Worm (Caenorhabditis elegans) whole organism, L4 larva: ENCODE measurements around the gene fbxa-105.
"Not testable (repeated sequence)": the region's sequence is repeated elsewhere in the genome, so short reads cannot be mapped to it uniquely, and the experiment has no call there.

ENCODE experiments used
- F44E2.7 ChIP-seq: fragments of 200-800 bp; sonication (Bioruptor generic); IDR thresholded peaks from 2 replicates; pipeline ENCODE4 v2.1.2; 2022; ENCODE audit warnings: missing genetic modification characterization, missing compliant biosample characterization
- T26A8.4 ChIP-seq: fragments of 200-800 bp; sonication (Bioruptor generic); IDR thresholded peaks from 2 replicates; pipeline ENCODE4 v1.3.6; 2022; ENCODE audit warnings: missing genetic modification characterization, missing compliant biosample characterization
- Y105C5A.15 ChIP-seq: fragments of 200-800 bp; sonication (Bioruptor generic); IDR thresholded peaks from 2 replicates; pipeline ENCODE4 v1.3.6; 2022; ENCODE audit warnings: missing genetic modification characterization, missing compliant biosample characterization
- ZK337.2 ChIP-seq: fragments of 200-800 bp; sonication (Bioruptor generic); IDR thresholded peaks from 2 replicates; pipeline ENCODE4 v1.3.6; 2022; ENCODE audit warnings: missing genetic modification reagents, missing genetic modification characterization, missing compliant biosample characterization
- aha-1 ChIP-seq: fragments of 150-350 bp; peaks from one replicate; lab custom pipeline; 2014; ENCODE audit warnings: missing biosample characterization, missing genetic modification characterization
- aly-2 ChIP-seq: sonication (generic microtip); optimal IDR thresholded peaks from 2 replicates; lab custom pipeline; 2018; ENCODE audit warnings: missing biosample characterization, missing genetic modification characterization
- ama-1 ChIP-seq: fragments of 150-350 bp; optimal IDR thresholded peaks from 2 replicates; lab custom pipeline; 2014; ENCODE audit warnings: inconsistent platforms, mixed read lengths
- cey-2 ChIP-seq: sonication (generic microtip); optimal IDR thresholded peaks from 3 replicates; lab custom pipeline; 2017; ENCODE audit warnings: missing genetic modification characterization, mild to moderate bottlenecking, missing compliant biosample characterization, antibody characterized with exemption, borderline replicate concordance; ENCODE audit not compliant: insufficient read depth
- egl-43 ChIP-seq: fragments of 200-800 bp; sonication (Bioruptor generic); IDR thresholded peaks from 2 replicates; pipeline ENCODE4 v1.3.6; 2022; ENCODE audit warnings: missing genetic modification reagents, missing genetic modification characterization, missing compliant biosample characterization
- hmg-1.1 ChIP-seq: fragments of 200-800 bp; sonication (Bioruptor generic); IDR thresholded peaks from 2 replicates; pipeline ENCODE4 v1.3.6; 2022; ENCODE audit warnings: missing genetic modification reagents, missing genetic modification characterization, missing compliant biosample characterization
- jun-1 ChIP-seq: fragments of 150-350 bp; optimal IDR thresholded peaks from 2 replicates; lab custom pipeline; 2014; ENCODE audit warnings: missing biosample characterization, missing genetic modification reagents, missing genetic modification characterization
- lin-38 ChIP-seq: fragments of 200-800 bp; sonication (Bioruptor generic); IDR thresholded peaks from 2 replicates; pipeline ENCODE4 v1.3.6; 2022; ENCODE audit warnings: missing genetic modification reagents, missing genetic modification characterization, missing compliant biosample characterization
- lsy-2 ChIP-seq, 2 experiments: fragments of 150-350 bp in 1 of 2; sonication (generic microtip) in 1 of 2; optimal IDR thresholded peaks; 2 replicates each; lab custom pipeline; 2014 to 2017; ENCODE audit warnings: missing biosample characterization in 2 of 2, missing genetic modification characterization in 2 of 2
- madf-5 ChIP-seq, 2 experiments: fragments of 200-800 bp; sonication (Bioruptor generic); IDR thresholded peaks; 2 replicates each; pipeline ENCODE4 v1.3.6; 2022; ENCODE audit warnings: missing compliant biosample characterization in 2 of 2, missing genetic modification characterization in 2 of 2
- mes-2 ChIP-seq: sonication (generic microtip); optimal IDR thresholded peaks from 2 replicates; lab custom pipeline; 2016; ENCODE audit warnings: missing genotype, mild to moderate bottlenecking, missing genetic modification characterization, missing compliant biosample characterization; ENCODE audit not compliant: poor library complexity, severe bottlenecking
- nhr-102 ChIP-seq: sonication (generic microtip); optimal IDR thresholded peaks from 2 replicates; lab custom pipeline; 2016; ENCODE audit warnings: mild to moderate bottlenecking, missing genetic modification characterization, moderate library complexity, missing compliant biosample characterization
- nhr-11 ChIP-seq: fragments of 150-350 bp; optimal IDR thresholded peaks from 2 replicates; lab custom pipeline; 2014; ENCODE audit warnings: missing biosample characterization, missing genetic modification characterization
- nhr-237 ChIP-seq: sonication (generic microtip); optimal IDR thresholded peaks from 2 replicates; lab custom pipeline; 2017; ENCODE audit warnings: missing biosample characterization, missing genetic modification characterization
- nhr-76 ChIP-seq: fragments of 150-350 bp; optimal IDR thresholded peaks from 2 replicates; lab custom pipeline; 2014; ENCODE audit warnings: missing biosample characterization, missing genetic modification characterization
- nhr-77 ChIP-seq: fragments of 150-350 bp; optimal IDR thresholded peaks from 2 replicates; lab custom pipeline; 2014; ENCODE audit warnings: missing biosample characterization, missing genetic modification characterization
- sdz-12 ChIP-seq: fragments of 200-800 bp; sonication (Bioruptor generic); optimal IDR thresholded peaks from 2 replicates; lab custom pipeline; 2018; ENCODE audit warnings: mild to moderate bottlenecking, missing genetic modification characterization, missing compliant biosample characterization
- set-16 ChIP-seq: fragments of 200-800 bp; sonication (Bioruptor generic); IDR thresholded peaks from 2 replicates; pipeline ENCODE4 v1.3.6; 2022; ENCODE audit warnings: missing genetic modification reagents, missing genetic modification characterization, missing compliant biosample characterization
- skn-1 ChIP-seq: fragments of 150-350 bp; optimal IDR thresholded peaks from 2 replicates; lab custom pipeline; 2014; ENCODE audit warnings: missing biosample characterization, missing genetic modification characterization
- tra-1 ChIP-seq: fragments of 200-800 bp; sonication (Bioruptor generic); IDR thresholded peaks from 2 replicates; pipeline ENCODE4 v1.3.6; 2022; ENCODE audit warnings: missing genetic modification reagents, missing genetic modification characterization, missing compliant biosample characterization
- unc-130 ChIP-seq: sonication (generic microtip); optimal IDR thresholded peaks from 2 replicates; lab custom pipeline; 2016; ENCODE audit warnings: missing genetic modification reagents, missing genetic modification characterization, missing compliant biosample characterization
- unc-62 ChIP-seq, 3 experiments: fragments of 150-350 bp in 1 of 3; sonication (generic microtip); optimal IDR thresholded peaks in 2 of 3; peaks in 1 of 3; 1 replicate in 1 of 3; 2 replicates in 2 of 3; lab custom pipeline; 2014 to 2017; ENCODE audit warnings: missing biosample characterization in 3 of 3, missing genetic modification characterization in 3 of 3, missing genetic modification reagents in 3 of 3, missing genotype in 1 of 3
- vab-7 ChIP-seq: fragments of 200-800 bp; sonication (Bioruptor generic); IDR thresholded peaks from 2 replicates; pipeline ENCODE4 v1.3.6; 2022; ENCODE audit warnings: missing genetic modification reagents, missing genetic modification characterization, missing compliant biosample characterization
- zag-1 ChIP-seq: fragments of 150-350 bp; optimal IDR thresholded peaks from 2 replicates; lab custom pipeline; 2014; ENCODE audit warnings: missing biosample characterization, missing genetic modification characterization
- zfp-3 ChIP-seq: fragments of 200-800 bp; sonication (Bioruptor generic); conservative IDR thresholded peaks from 2 replicates; pipeline ENCODE4 v1.3.6; 2022; ENCODE audit warnings: missing genetic modification reagents, missing genetic modification characterization, missing compliant biosample characterization
- ztf-7 ChIP-seq: fragments of 150-350 bp; optimal IDR thresholded peaks from 2 replicates; lab custom pipeline; 2014; ENCODE audit warnings: missing biosample characterization, missing genetic modification characterization

The fbxa-105 gene

ce11 chrV:7355464-7355863 lies 36.4 kb downstream of the fbxa-105 start, which contains the start of gene tag-293:
TSS of gene tag-293 (minus strand) at chrV:7355564.
- no peak for TF ChIP-seq ama-1 (lab: Kevin White, UChicago)
- TF ChIP-seq egl-43 (GFP tag; lab: Robert Waterston, UW), result no peak
- TF ChIP-seq nhr-11 (tag; lab: Kevin White, UChicago), result no peak
- no peak for TF ChIP-seq cey-2
- no peak for TF ChIP-seq unc-130
- TF ChIP-seq nhr-76 (tag; lab: Kevin White, UChicago), result no peak
- TF ChIP-seq T26A8.4, result no peak
- no peak for TF ChIP-seq Y105C5A.15 (GFP tag; lab: Robert Waterston, UW)
- TF ChIP-seq vab-7 (GFP tag; lab: Robert Waterston, UW), result no peak
- no peak for TF ChIP-seq jun-1

- TF ChIP-seq T26A8.4 (no peak), zfp-3 (GFP tag; lab: Robert Waterston, UW) (no peak), nhr-77 (tag; lab: Kevin White, UChicago) (no peak), zag-1 (tag; lab: Kevin White, UChicago) (no peak), ZK337.2 (GFP tag; lab: Robert Waterston, UW) (no peak), jun-1 (no peak), sdz-12 (no peak), set-16 (GFP tag; lab: Robert Waterston, UW) (no peak), unc-62 (GFP tag; optimal IDR thresholded peaks at IDR 0.05 in 1 of 2; lab: Kevin White, UChicago) (peak in 1 of 2 experiments; percentile 92), unc-62 (tag; optimal IDR thresholded peaks at IDR 0.05; lab: Kevin White, UChicago) (no peak)
Measured at ce11 chrV:7353602-7354001, 38.2 kb downstream of the fbxa-105 start.

- TF ChIP-seq nhr-76 (tag; lab: Kevin White, UChicago) (no peak), ama-1 (lab: Kevin White, UChicago) (no peak), aha-1 (tag; lab: Kevin White, UChicago) (peak; percentile 92)
Measured at ce11 chrV:7352186-7353053, 39.4 kb downstream of the fbxa-105 start, which contains the start of the genes srh-231 and srh-275. TSS of gene srh-231 (minus strand) at chrV:7352236. TSS of gene srh-275 (plus strand) at chrV:7353003.

- TF ChIP-seq lin-38 (GFP tag; lab: Robert Waterston, UW) (no peak), nhr-102 (tag; lab: Kevin White, UChicago) (no peak), hmg-1.1 (GFP tag; lab: Robert Waterston, UW) (no peak), Y105C5A.15 (GFP tag; lab: Robert Waterston, UW) (no peak), tra-1 (GFP tag; lab: Robert Waterston, UW) (no peak), aly-2 (tag; lab: Kevin White, UChicago) (no peak), madf-5 (GFP tag; IDR thresholded peaks at IDR 0.05; lab: Robert Waterston, UW) (no peak)
- TF ChIP-seq, all 104 proteins: peak for 0
Measured at ce11 chrV:7349541-7349940, 42.3 kb downstream of the fbxa-105 start, which contains the start of gene nhr-149. TSS of gene nhr-149 (minus strand) at chrV:7349641.

ce11 chrV:7345494-7345893 lies 46.3 kb downstream of the fbxa-105 start, which contains the start of gene nhr-147:
TSS of gene nhr-147 (plus strand) at chrV:7345794.
- TF ChIP-seq mes-2 (tag; lab: Kevin White, UChicago); ztf-7 (tag; lab: Kevin White, UChicago); F44E2.7 (GFP tag; lab: Robert Waterston, UW): not testable (repeated sequence)

- TF ChIP-seq skn-1 (tag; lab: Kevin White, UChicago) (no peak), lsy-2 (tag; optimal IDR thresholded peaks at IDR 0.05; lab: Kevin White, UChicago) (no peak), nhr-237 (tag; lab: Kevin White, UChicago) (no peak), unc-62 (GFP tag; optimal IDR thresholded peaks at IDR 0.05 in 1 of 2; lab: Kevin White, UChicago) (peak in 1 of 2 experiments; percentile 62), unc-62 (tag; optimal IDR thresholded peaks at IDR 0.05; lab: Kevin White, UChicago) (no peak)
Measured at ce11 chrV:7343522-7343921, 48.3 kb downstream of the fbxa-105 start, which contains the start of gene srh-244. TSS of gene srh-244 (plus strand) at chrV:7343822.
